Fruit fly (Drosophila melanogaster): ENCODE data around the gene CG4998.

Gene CG4998

DNA sequence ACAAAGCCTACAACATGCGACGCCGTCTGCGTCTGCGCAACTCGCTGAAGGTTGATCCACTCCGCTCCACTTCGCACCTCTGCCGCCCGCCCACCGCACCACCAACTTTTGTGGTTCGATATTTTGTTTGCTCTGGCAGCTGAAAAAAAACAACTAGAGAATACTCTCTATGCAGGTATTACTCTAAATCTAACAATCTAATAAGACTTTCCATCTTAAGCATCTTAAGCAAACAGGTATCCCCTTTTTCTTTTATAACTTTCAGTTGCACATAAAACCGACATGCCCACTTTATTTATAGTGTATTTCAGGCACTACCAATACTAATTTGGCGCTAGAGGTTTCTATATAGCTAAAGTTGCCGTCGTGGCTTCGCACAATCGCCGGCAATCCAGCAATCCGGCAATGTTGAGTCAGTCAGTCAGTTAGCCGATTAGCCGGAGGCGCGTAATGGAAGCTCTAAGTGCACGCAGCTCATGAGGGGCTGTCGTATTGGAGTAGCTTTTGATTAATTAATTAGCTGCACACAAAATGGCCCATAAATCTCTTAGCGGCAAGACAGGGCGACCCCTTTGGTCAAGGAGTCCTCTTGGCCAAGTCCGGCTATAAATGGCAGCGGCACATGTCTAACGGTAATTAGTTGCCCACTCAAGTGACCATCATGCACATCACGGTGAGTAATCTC, 10.5 kb upstream of the CG4998 start, which contains the start of gene CG13058 (continued):
- TF ChIP-seq inv (GFP tag; IDR thresholded peaks at IDR 0.05; ENCODE audit: partially characterized antibody) (no peak), abd-A (tag; optimal IDR thresholded peaks at IDR 0.05) (no peak), Lhr (GFP tag; optimal IDR thresholded peaks at IDR 0.05) (no peak), trem (tag; optimal IDR thresholded peaks at IDR 0.05) (no peak), CG1529 (GFP tag; optimal IDR thresholded peaks at IDR 0.05) (no peak), CG1647 (GFP tag; optimal IDR thresholded peaks at IDR 0.05) (peak; percentile 44), run (tag; optimal IDR thresholded peaks at IDR 0.05) (peak; percentile 32), corto (GFP tag; optimal IDR thresholded peaks at IDR 0.05) (no peak), otp (GFP tag; IDR thresholded peaks at IDR 0.05) (peak; percentile 71), CG31441 (GFP tag; IDR thresholded peaks at IDR 0.05) (0 out of 2 replicates have a peak, but pooled peaks have one; percentile 42), CG10267 (tag; optimal IDR thresholded peaks at IDR 0.05) (no peak), crol (GFP tag; IDR thresholded peaks at IDR 0.05) (peak; percentile 69), CG7271 (tag; optimal IDR thresholded peaks at IDR 0.05) (no peak), sens (GFP tag) (peak; percentile 40), exex (tag; optimal IDR thresholded peaks at IDR 0.05) (no peak), tio (GFP tag; optimal IDR thresholded peaks at IDR 0.05) (peak; percentile 2), Hr78 (GFP tag; optimal IDR thresholded peaks at IDR 0.05) (no peak), CG7357 (GFP tag; IDR thresholded peaks at IDR 0.05) (0 out of 3 replicates have a peak, but pooled peaks have one; percentile 41), CG4730 (GFP tag; IDR thresholded peaks at IDR 0.05) (no peak; the same call in 1 of the 2 replicates), CoRest (tag; optimal IDR thresholded peaks at IDR 0.05) (peak; percentile 80), CTCF (GFP tag; optimal IDR thresholded peaks at IDR 0.05) (no peak), trh (GFP tag; optimal IDR thresholded peaks at IDR 0.05) (no peak), Adf1 (GFP tag; IDR thresholded peaks at IDR 0.05) (peak; percentile 46), Gsc (GFP tag; IDR thresholded peaks at IDR 0.05) (no peak), CG7556 (GFP tag; optimal IDR thresholded peaks at IDR 0.05) (peak; percentile 69), CG13123 (GFP tag; optimal IDR thresholded peaks at IDR 0.05) (no peak), her (GFP tag; optimal IDR thresholded peaks at IDR 0.05) (peak; percentile 2), hbn (GFP tag; IDR thresholded peaks at IDR 0.05; ENCODE audit: partially characterized antibody) (no peak), Eip74EF (GFP tag; optimal IDR thresholded peaks at IDR 0.05) (peak in 1 of 2 experiments; percentile 15), Dip3 (GFP tag; optimal IDR thresholded peaks at IDR 0.05) (peak; percentile 65), CHES-1-like (GFP tag; optimal IDR thresholded peaks at IDR 0.05) (peak; percentile 59), CG17385 (GFP tag; optimal IDR thresholded peaks at IDR 0.05) (peak; percentile 64), btn (GFP tag; optimal IDR thresholded peaks at IDR 0.05) (no peak), Tbp (GFP tag; optimal IDR thresholded peaks at IDR 0.05) (no peak), tgo (GFP tag; IDR thresholded peaks at IDR 0.05) (peak; percentile 52; the same call in 2 of the 3 replicates), CG31388 (GFP tag; optimal IDR thresholded peaks at IDR 0.05) (no peak), usp (GFP tag; optimal IDR thresholded peaks at IDR 0.05) (no peak), CG16779 (GFP tag; IDR thresholded peaks at IDR 0.05) (no peak), Ravus (GFP tag; IDR thresholded peaks at IDR 0.05) (no peak; the same call in 1 of the 2 replicates), CG18764 (GFP tag; optimal IDR thresholded peaks at IDR 0.05) (peak; percentile 27), Abd-B (GFP tag; optimal IDR thresholded peaks at IDR 0.05) (peak; percentile 18), wor (GFP tag; IDR thresholded peaks at IDR 0.05) (peak; percentile 41; the same call in 1 of the 2 replicates), Rfx (GFP tag; IDR thresholded peaks at IDR 0.05) (0 out of 2 replicates have a peak, but pooled peaks have one; percentile 31), Max (GFP tag; optimal IDR thresholded peaks at IDR 0.05) (peak; percentile 18), crp (GFP tag; optimal IDR thresholded peaks at IDR 0.05) (peak in 1 of 2 experiments; percentile 15), MESR4 (GFP tag; optimal IDR thresholded peaks at IDR 0.05) (no peak), Atf-2 (GFP tag; optimal IDR thresholded peaks at IDR 0.05) (peak; percentile 4), ash1 (GFP tag; optimal IDR thresholded peaks at IDR 0.05) (no peak), CG15269 (tag; optimal IDR thresholded peaks at IDR 0.05) (peak; percentile 86), NK7.1 (GFP tag; optimal IDR thresholded peaks at IDR 0.05) (no peak)
